Fruit fly (Drosophila melanogaster): ENCODE results near the gene topi.

The topi gene

dm6 chr3R:9818295-9818694 lies 43.4 kb downstream of the topi start, which contains the start of gene CG9459:
Gene CG9459 (minus strand): TSS chr3R:9818395.
- TF ChIP-seq CG8478 (optimal IDR thresholded peaks at IDR 0.05), result no peak
- no peak for TF ChIP-seq pan (optimal IDR thresholded peaks at IDR 0.05)
- TF ChIP-seq psq (optimal IDR thresholded peaks at IDR 0.05), result no peak
- TF ChIP-seq usp (GFP tag; optimal IDR thresholded peaks at IDR 0.05), result no peak
- no peak for TF ChIP-seq Dll (optimal IDR thresholded peaks at IDR 0.05)
- no peak for TF ChIP-seq EcR (GFP tag; optimal IDR thresholded peaks at IDR 0.05)

- TF ChIP-seq usp (GFP tag; optimal IDR thresholded peaks at IDR 0.05), result no peak
- TF ChIP-seq pan (optimal IDR thresholded peaks at IDR 0.05), result no peak
- TF ChIP-seq EcR (GFP tag; optimal IDR thresholded peaks at IDR 0.05), result no peak
Measured at dm6 chr3R:9819777-9820176, 44.9 kb downstream of the topi start, which contains the start of gene CG9458. Gene CG9458 (minus strand): TSS chr3R:9819877.

dm6 chr3R:9821091-9821490 lies 46.2 kb downstream of the topi start, which contains the start of gene CG42857:
Gene CG42857 (minus strand): TSS chr3R:9821191.
- TF ChIP-seq CG8478 (optimal IDR thresholded peaks at IDR 0.05), result no peak
- TF ChIP-seq psq (optimal IDR thresholded peaks at IDR 0.05), result no peak
- no peak for TF ChIP-seq pan (optimal IDR thresholded peaks at IDR 0.05)
- TF ChIP-seq Dll (optimal IDR thresholded peaks at IDR 0.05), result no peak
- no peak for TF ChIP-seq usp (GFP tag; optimal IDR thresholded peaks at IDR 0.05)
- no peak for TF ChIP-seq EcR (GFP tag; optimal IDR thresholded peaks at IDR 0.05)

dm6 chr3R:9823723-9824122 lies 48.8 kb downstream of the topi start, which contains the start of gene CG34302:
Gene CG34302 (minus strand): TSS chr3R:9823823.
- TF ChIP-seq psq (optimal IDR thresholded peaks at IDR 0.05) (no peak), pan (optimal IDR thresholded peaks at IDR 0.05) (no peak), CG8478 (optimal IDR thresholded peaks at IDR 0.05) (no peak)
